Fruit fly (Drosophila melanogaster) whole organism, embryonic: ENCODE results near the gene JMJD5.

Experiments
- Bdp1 ChIP-seq: fragments of 200-800 bp; sonication (Bioruptor generic); optimal IDR thresholded peaks from 3 replicates; lab custom pipeline; 2016; ENCODE audit warnings: missing biosample characterization, missing genetic modification characterization
- CG10654 ChIP-seq: fragments of 200-800 bp; sonication (Bioruptor generic); optimal IDR thresholded peaks from 2 replicates; lab custom pipeline; 2016; ENCODE audit warnings: missing biosample characterization, missing genetic modification characterization
- CG11456 ChIP-seq: fragments of 200-800 bp; sonication (Bioruptor generic); IDR thresholded peaks from 3 replicates; pipeline ENCODE4 v1.3.6; 2022; ENCODE audit warnings: missing biosample characterization, missing genetic modification characterization
- CG11696 ChIP-seq: fragments of 200-800 bp; sonication (Bioruptor generic); IDR thresholded peaks from 2 replicates; pipeline ENCODE4 v1.3.6; 2022; ENCODE audit warnings: missing biosample characterization, missing genetic modification characterization
- CG12104 ChIP-seq: fragments of 200-800 bp; sonication (Bioruptor generic); optimal IDR thresholded peaks from 3 replicates; lab custom pipeline; 2016; ENCODE audit warnings: missing biosample characterization, missing genetic modification characterization
- CG13296 ChIP-seq: fragments of 200-800 bp; sonication (Bioruptor generic); optimal IDR thresholded peaks from 3 replicates; lab custom pipeline; 2018; ENCODE audit warnings: missing biosample characterization, mild to moderate bottlenecking, missing genetic modification characterization
- CG14860 ChIP-seq: fragments of 200-800 bp; sonication (Bioruptor generic); IDR thresholded peaks from 3 replicates; pipeline ENCODE4 v1.3.6; 2022; ENCODE audit warnings: missing biosample characterization, missing genetic modification characterization; ENCODE audit not compliant: partially characterized antibody
- CG15011 ChIP-seq: fragments of 200-800 bp; sonication (Bioruptor generic); optimal IDR thresholded peaks from 3 replicates; lab custom pipeline; 2018; ENCODE audit warnings: missing biosample characterization, mild to moderate bottlenecking, missing genetic modification characterization
- CG1603 ChIP-seq: fragments of 200-800 bp; sonication (Bioruptor generic); optimal IDR thresholded peaks from 2 replicates; lab custom pipeline; 2019; ENCODE audit warnings: missing biosample characterization, mild to moderate bottlenecking, missing genetic modification characterization, moderate library complexity
- CG18011 ChIP-seq: fragments of 200-800 bp; sonication (Bioruptor generic); optimal IDR thresholded peaks from 2 replicates; lab custom pipeline; 2017; ENCODE audit warnings: missing biosample characterization, missing genetic modification characterization, mild to moderate bottlenecking, moderate library complexity, missing genotype
- CG1832 ChIP-seq: fragments of 200-800 bp; sonication (Bioruptor generic); optimal IDR thresholded peaks from 2 replicates; lab custom pipeline; 2017; ENCODE audit warnings: missing biosample characterization, mild to moderate bottlenecking, missing genetic modification characterization, inconsistent platforms
- CG31441 ChIP-seq: fragments of 200-800 bp; sonication (Bioruptor generic); IDR thresholded peaks from 2 replicates; pipeline ENCODE4 v1.3.6; 2022; ENCODE audit warnings: missing biosample characterization, missing genetic modification characterization
- CG32772 ChIP-seq: fragments of 200-800 bp; sonication (Bioruptor generic); IDR thresholded peaks from 2 replicates; pipeline ENCODE4 v1.3.6; 2022; ENCODE audit warnings: missing biosample characterization, missing genetic modification characterization
- CG34376 ChIP-seq: fragments of 200-800 bp; sonication (Bioruptor generic); optimal IDR thresholded peaks from 2 replicates; lab custom pipeline; 2018; ENCODE audit warnings: missing biosample characterization, mild to moderate bottlenecking, missing genetic modification characterization
- CG3726 ChIP-seq: fragments of 200-800 bp; sonication (Bioruptor generic); IDR thresholded peaks from 3 replicates; pipeline ENCODE4, ENCODE4 v1.3.6; 2022; ENCODE audit warnings: missing biosample characterization, missing genetic modification characterization
- CG6254 ChIP-seq: fragments of 200-800 bp; sonication (Bioruptor generic); optimal IDR thresholded peaks from 3 replicates; lab custom pipeline; 2017; ENCODE audit warnings: mild to moderate bottlenecking, missing biosample characterization, missing genetic modification reagents, missing genetic modification characterization
- CG7372 ChIP-seq: fragments of 200-800 bp; sonication (Bioruptor generic); IDR thresholded peaks from 2 replicates; pipeline ENCODE4 v1.3.6; 2022; ENCODE audit warnings: missing biosample characterization, missing genetic modification characterization
- CG7745 ChIP-seq: fragments of 200-800 bp; sonication (Bioruptor generic); optimal IDR thresholded peaks from 2 replicates; lab custom pipeline; 2018; ENCODE audit warnings: missing biosample characterization, mild to moderate bottlenecking, missing genetic modification characterization, moderate library complexity
- Camta ChIP-seq: fragments of 200-800 bp; sonication (Bioruptor generic); optimal IDR thresholded peaks from 2 replicates; lab custom pipeline; 2016; ENCODE audit warnings: missing biosample characterization, missing genetic modification characterization
- CkIIα-i1 ChIP-seq: fragments of 200-800 bp; sonication (Bioruptor generic); IDR thresholded peaks from 2 replicates; pipeline ENCODE4 v1.3.6; 2022; ENCODE audit warnings: missing biosample characterization, missing genetic modification characterization
- GATAe ChIP-seq: fragments of 200-800 bp; sonication (Bioruptor generic); conservative IDR thresholded peaks from 2 replicates; pipeline ENCODE4 v1.3.6; 2022; ENCODE audit warnings: missing biosample characterization, missing genetic modification characterization
- HLH54F ChIP-seq: fragments of 200-800 bp; sonication (Bioruptor generic); optimal IDR thresholded peaks from 3 replicates; lab custom pipeline; 2016; ENCODE audit warnings: missing biosample characterization, missing genetic modification characterization
- HLHmδ ChIP-seq: fragments of 200-800 bp; sonication (Bioruptor generic); optimal IDR thresholded peaks from 2 replicates; lab custom pipeline; 2018; ENCODE audit warnings: missing biosample characterization, mild to moderate bottlenecking, missing genetic modification characterization, moderate library complexity
- Hey ChIP-seq: fragments of 200-800 bp; sonication (Bioruptor generic); optimal IDR thresholded peaks from 3 replicates; lab custom pipeline; 2018; ENCODE audit warnings: missing biosample characterization, mild to moderate bottlenecking, missing genetic modification characterization
- Hr39 ChIP-seq: fragments of >200 bp; optimal IDR thresholded peaks from 2 replicates; lab custom pipeline; 2017
- NC2β ChIP-seq: fragments of 200-800 bp; sonication (Bioruptor generic); optimal IDR thresholded peaks from 2 replicates; lab custom pipeline; 2016; ENCODE audit warnings: missing biosample characterization, missing genetic modification characterization
- Opbp ChIP-seq: fragments of 200-800 bp; sonication (Bioruptor generic); IDR thresholded peaks from 3 replicates; pipeline ENCODE4 v1.3.6; 2022; ENCODE audit warnings: missing biosample characterization, missing genetic modification characterization; ENCODE audit not compliant: partially characterized antibody
- Scr ChIP-seq: fragments of 200-800 bp; sonication (Bioruptor generic); IDR thresholded peaks from 2 replicates; pipeline ENCODE4 v1.3.6; 2022; ENCODE audit warnings: missing biosample characterization, missing genetic modification characterization; ENCODE audit not compliant: partially characterized antibody
- Sry-δ ChIP-seq: fragments of 200-800 bp; sonication (Bioruptor generic); optimal IDR thresholded peaks from 2 replicates; lab custom pipeline; 2016; ENCODE audit warnings: missing biosample characterization, missing genetic modification characterization
- Trl ChIP-seq, 3 experiments: fragments of >200 bp in 2 of 3; fragments of 200-800 bp in 1 of 3; sonication (Bioruptor generic) in 1 of 3; optimal IDR thresholded peaks; 2 replicates in 1 of 3; 3 replicates in 2 of 3; lab custom pipeline; 2016 to 2017; ENCODE audit warnings: missing biosample characterization in 1 of 3, missing genetic modification characterization in 1 of 3
- Vsx1 ChIP-seq: fragments of 200-800 bp; sonication (Bioruptor generic); optimal IDR thresholded peaks from 2 replicates; lab custom pipeline; 2017; ENCODE audit warnings: missing biosample characterization, mild to moderate bottlenecking, missing genetic modification characterization, missing genetic modification reagents
- al ChIP-seq: fragments of 200-800 bp; sonication (Bioruptor generic); IDR thresholded peaks from 2 replicates; pipeline ENCODE4 v1.3.6; 2022; ENCODE audit warnings: missing biosample characterization, missing genetic modification characterization
- chn ChIP-seq: fragments of 200-800 bp; sonication (Bioruptor generic); optimal IDR thresholded peaks from 2 replicates; lab custom pipeline; 2016; ENCODE audit warnings: missing biosample characterization, missing genetic modification characterization
- dati ChIP-seq: fragments of 200-800 bp; sonication (Bioruptor generic); IDR thresholded peaks from 2 replicates; pipeline ENCODE4 v1.3.6; 2022; ENCODE audit warnings: missing biosample characterization, missing genetic modification characterization
- ems ChIP-seq: fragments of 200-800 bp; sonication (Bioruptor generic); optimal IDR thresholded peaks from 3 replicates; lab custom pipeline; 2016; ENCODE audit warnings: missing biosample characterization, missing genetic modification characterization
- hb ChIP-seq: fragments of 200-800 bp; sonication (Bioruptor generic); IDR thresholded peaks from 3 replicates; pipeline ENCODE4 v1.3.6; 2022; ENCODE audit warnings: missing biosample characterization, missing genetic modification characterization; ENCODE audit not compliant: partially characterized antibody
- insv ChIP-seq, 2 experiments: fragments of 200-800 bp; sonication (Bioruptor generic); optimal IDR thresholded peaks; 3 replicates each; lab custom pipeline; 2016 to 2018; ENCODE audit warnings: missing biosample characterization in 2 of 2, missing genetic modification characterization in 2 of 2
- mld ChIP-seq: fragments of 200-800 bp; sonication (Bioruptor generic); IDR thresholded peaks from 3 replicates; pipeline ENCODE4 v1.3.6; 2022; ENCODE audit warnings: missing biosample characterization, missing genetic modification characterization; ENCODE audit not compliant: partially characterized antibody
- nau ChIP-seq: fragments of 200-800 bp; sonication (Bioruptor generic); optimal IDR thresholded peaks from 3 replicates; lab custom pipeline; 2017; ENCODE audit warnings: missing biosample characterization, mild to moderate bottlenecking, missing genetic modification characterization, missing genetic modification reagents
- odd ChIP-seq: fragments of 200-800 bp; sonication (Bioruptor generic); optimal IDR thresholded peaks from 2 replicates; lab custom pipeline; 2017; ENCODE audit warnings: missing biosample characterization, mild to moderate bottlenecking, missing genetic modification characterization
- org-1 ChIP-seq: fragments of 200-800 bp; sonication (Bioruptor generic); optimal IDR thresholded peaks from 2 replicates; lab custom pipeline; 2017; ENCODE audit warnings: missing biosample characterization, missing genetic modification characterization
- pfk ChIP-seq: fragments of 200-800 bp; sonication (Bioruptor generic); optimal IDR thresholded peaks from 2 replicates; lab custom pipeline; 2018; ENCODE audit warnings: missing biosample characterization, mild to moderate bottlenecking, missing genetic modification characterization, moderate library complexity
- sens ChIP-seq: fragments of 200-800 bp; sonication (Bioruptor generic); peaks from one replicate; lab custom pipeline; 2016; ENCODE audit warnings: missing biosample characterization, missing genetic modification characterization
- tio ChIP-seq: fragments of 200-800 bp; sonication (Bioruptor generic); optimal IDR thresholded peaks from 2 replicates; lab custom pipeline; 2017; ENCODE audit warnings: missing biosample characterization, missing genetic modification characterization, inconsistent platforms
- ttk ChIP-seq: fragments of 200-800 bp; sonication (Bioruptor generic); IDR thresholded peaks from 2 replicates; pipeline ENCODE4 v2.1.2; 2022; ENCODE audit warnings: missing biosample characterization, missing genetic modification characterization
- twi ChIP-seq: fragments of 200-800 bp; optimal IDR thresholded peaks from 2 replicates; lab custom pipeline; 2019; ENCODE audit warnings: missing biosample characterization, mild to moderate bottlenecking, missing genetic modification characterization, moderate library complexity
- vnd ChIP-seq: fragments of 200-800 bp; sonication (Bioruptor generic); IDR thresholded peaks from 3 replicates; pipeline ENCODE4 v1.3.6; 2022; ENCODE audit warnings: missing biosample characterization, missing genetic modification characterization; ENCODE audit not compliant: partially characterized antibody
- wdn ChIP-seq: fragments of 200-800 bp; sonication (Bioruptor generic); IDR thresholded peaks from 2 replicates; pipeline ENCODE4 v1.3.6; 2022; ENCODE audit warnings: missing biosample characterization, missing genetic modification characterization

Gene JMJD5

dm6 chr3L:832897-833857 lies 8.0 kb downstream of the JMJD5 start, which contains the start of gene Sf3b3 (continued):
- no peak; the same call in 1 of the 2 replicates for TF ChIP-seq al (GFP tag; lab: Robert Waterston, UW)
- TF ChIP-seq CG6254 (GFP tag; lab: Kevin White, UChicago), result no peak
- no peak for TF ChIP-seq wdn (GFP tag; lab: Robert Waterston, UW)
- no peak for TF ChIP-seq CG18011
- no peak for TF ChIP-seq GATAe (GFP tag; lab: Robert Waterston, UW)
- peak; percentile 57; the same call in 2 of the 3 replicates for TF ChIP-seq vnd (GFP tag; lab: Robert Waterston, UW)
- TF ChIP-seq CG12104 (GFP tag; lab: Kevin White, UChicago), result no peak
- peak; percentile 62; the same call in 1 of the 3 replicates for TF ChIP-seq mld (GFP tag; lab: Robert Waterston, UW)
- no peak for TF ChIP-seq ems (GFP tag; lab: Kevin White, UChicago)
- peak; percentile 34 for TF ChIP-seq CG34376 (GFP tag; lab: Kevin White, UChicago)
- TF ChIP-seq CG14860 (GFP tag; lab: Robert Waterston, UW), result peak; percentile 40; the same call in 1 of the 3 replicates
- no peak for TF ChIP-seq Hey (tag; lab: Kevin White, UChicago)
- TF ChIP-seq tio (GFP tag; lab: Kevin White, UChicago), result no peak
- no peak for TF ChIP-seq CG15011 (GFP tag; lab: Kevin White, UChicago)
- no peak for TF ChIP-seq Hr39
- no peak for TF ChIP-seq twi
- peak; percentile 19; the same call in 1 of the 2 replicates for TF ChIP-seq CG31441
- TF ChIP-seq CG10654 (GFP tag; lab: Kevin White, UChicago), result no peak
- TF ChIP-seq pfk (GFP tag; lab: Kevin White, UChicago), result no peak
- no peak for TF ChIP-seq dati
- TF ChIP-seq Trl (optimal IDR thresholded peaks at IDR 0.05; lab: Kevin White, UChicago), result no peak
- TF ChIP-seq Trl (GFP tag; optimal IDR thresholded peaks at IDR 0.05; lab: Kevin White, UChicago), result no peak
- no peak for TF ChIP-seq Vsx1 (GFP tag; lab: Kevin White, UChicago)
- TF ChIP-seq Opbp (GFP tag; lab: Robert Waterston, UW), result peak; percentile 76; the same call in 2 of the 3 replicates
- TF ChIP-seq CG11456, result 0 out of 3 replicates have a peak, but pooled peaks have one; percentile 3
- no peak for TF ChIP-seq HLHmδ
- TF ChIP-seq ttk, result no peak
- no peak for TF ChIP-seq HLH54F
- no peak for TF ChIP-seq insv (GFP tag; optimal IDR thresholded peaks at IDR 0.05; lab: Kevin White, UChicago)
- peak; percentile 74 for TF ChIP-seq Sry-δ
- no peak for TF ChIP-seq NC2β
- no peak for TF ChIP-seq CkIIα-i1 (GFP tag; lab: Robert Waterston, UW)
- no peak for TF ChIP-seq Bdp1
- no peak for TF ChIP-seq odd (GFP tag; lab: Kevin White, UChicago)
- peak; percentile 61 for TF ChIP-seq Scr (GFP tag; lab: Robert Waterston, UW)
- peak; percentile 10 for TF ChIP-seq CG1603 (tag; lab: Kevin White, UChicago)
- no peak for TF ChIP-seq CG7372 (GFP tag; lab: Robert Waterston, UW)
- no peak for TF ChIP-seq nau (GFP tag; lab: Kevin White, UChicago)
- TF ChIP-seq org-1 (GFP tag; lab: Kevin White, UChicago), result no peak
- TF ChIP-seq CG7745, result no peak
- no peak for TF ChIP-seq chn (GFP tag; lab: Kevin White, UChicago)
- no peak for TF ChIP-seq CG1832 (GFP tag; lab: Kevin White, UChicago)
- TF ChIP-seq Camta (GFP tag; lab: Kevin White, UChicago), result peak; percentile 21
- 0 out of 2 replicates have a peak, but pooled peaks have one; percentile 35 for TF ChIP-seq CG11696 (GFP tag; lab: Robert Waterston, UW)
- TF ChIP-seq sens (GFP tag; lab: Kevin White, UChicago), result peak; percentile 91
- no peak for TF ChIP-seq CG3726 (GFP tag; lab: Robert Waterston, UW)
- TF ChIP-seq hb (GFP tag; lab: Robert Waterston, UW), result peak; percentile 38; the same call in 1 of the 3 replicates
- TF ChIP-seq CG32772, result no peak
- no peak for TF ChIP-seq CG13296
